Fruit fly (Drosophila melanogaster) whole organism, embryonic: ENCODE measurements around the gene dsx.

Experiments
- ATbp ChIP-seq: fragments of 200-800 bp; sonication (Bioruptor generic); optimal IDR thresholded peaks from 2 replicates; lab custom pipeline; 2017; ENCODE audit warnings: missing biosample characterization, mild to moderate bottlenecking, missing genetic modification characterization, missing genetic modification reagents
- Ada2b ChIP-seq: fragments of 200-800 bp; sonication (Bioruptor generic); IDR thresholded peaks from 2 replicates; pipeline ENCODE4 v1.3.6; 2022; ENCODE audit warnings: missing biosample characterization, missing genetic modification characterization
- Awh ChIP-seq: fragments of 200-800 bp; sonication (Bioruptor generic); IDR thresholded peaks from 2 replicates; pipeline ENCODE4, ENCODE4 v1.3.6; 2022; ENCODE audit warnings: missing biosample characterization, missing genetic modification characterization
- BtbVII ChIP-seq: fragments of 200-800 bp; sonication (Bioruptor generic); optimal IDR thresholded peaks from 3 replicates; lab custom pipeline; 2017; ENCODE audit warnings: missing biosample characterization, mild to moderate bottlenecking, missing genetic modification characterization
- CG11093 ChIP-seq: fragments of 200-800 bp; sonication (Bioruptor generic); IDR thresholded peaks from 3 replicates; pipeline ENCODE4 v1.3.6; 2022; ENCODE audit warnings: missing biosample characterization, missing genetic modification characterization
- CG11504 ChIP-seq: fragments of 200-800 bp; sonication (Bioruptor generic); optimal IDR thresholded peaks from 3 replicates; lab custom pipeline; 2019; ENCODE audit warnings: missing biosample characterization, mild to moderate bottlenecking, missing genetic modification characterization, moderate library complexity
- CG11723 ChIP-seq: fragments of 200-800 bp; sonication (Bioruptor generic); optimal IDR thresholded peaks from 2 replicates; lab custom pipeline; 2017; ENCODE audit warnings: missing biosample characterization, mild to moderate bottlenecking, missing genetic modification characterization
- CG12104 ChIP-seq: fragments of 200-800 bp; sonication (Bioruptor generic); optimal IDR thresholded peaks from 3 replicates; lab custom pipeline; 2016; ENCODE audit warnings: missing biosample characterization, missing genetic modification characterization
- CG1233 ChIP-seq: fragments of 200-800 bp; sonication (Bioruptor generic); optimal IDR thresholded peaks from 4 replicates; lab custom pipeline; 2018; ENCODE audit warnings: missing biosample characterization, mild to moderate bottlenecking, missing genetic modification characterization
- CG12391 ChIP-seq: fragments of 200-800 bp; sonication (Bioruptor generic); optimal IDR thresholded peaks from 3 replicates; lab custom pipeline; 2018; ENCODE audit warnings: missing biosample characterization, mild to moderate bottlenecking, missing genetic modification characterization, moderate library complexity
- CG13296 ChIP-seq: fragments of 200-800 bp; sonication (Bioruptor generic); optimal IDR thresholded peaks from 3 replicates; lab custom pipeline; 2018; ENCODE audit warnings: missing biosample characterization, mild to moderate bottlenecking, missing genetic modification characterization
- CG13624 ChIP-seq: fragments of 200-800 bp; sonication (Bioruptor generic); optimal IDR thresholded peaks from 2 replicates; lab custom pipeline; 2016; ENCODE audit warnings: missing biosample characterization, missing genetic modification characterization
- CG14710 ChIP-seq: fragments of 200-800 bp; sonication (Bioruptor generic); optimal IDR thresholded peaks from 3 replicates; lab custom pipeline; 2019; ENCODE audit warnings: missing biosample characterization, mild to moderate bottlenecking, missing genetic modification characterization, moderate library complexity
- CG15479 ChIP-seq: fragments of 200-800 bp; sonication (Bioruptor generic); optimal IDR thresholded peaks from 3 replicates; lab custom pipeline; 2019; ENCODE audit warnings: missing biosample characterization, mild to moderate bottlenecking, missing genetic modification characterization, moderate library complexity
- CG17359 ChIP-seq: fragments of 200-800 bp; sonication (Bioruptor generic); optimal IDR thresholded peaks from 3 replicates; lab custom pipeline; 2018; ENCODE audit warnings: missing biosample characterization, mild to moderate bottlenecking, missing genetic modification characterization, moderate library complexity
- CG30431 ChIP-seq: fragments of 200-800 bp; sonication (Bioruptor generic); optimal IDR thresholded peaks from 2 replicates; lab custom pipeline; 2017; ENCODE audit warnings: missing biosample characterization, missing genetic modification characterization
- CG32772 ChIP-seq: fragments of 200-800 bp; sonication (Bioruptor generic); IDR thresholded peaks from 2 replicates; pipeline ENCODE4 v1.3.6; 2022; ENCODE audit warnings: missing biosample characterization, missing genetic modification characterization
- CG4424 ChIP-seq: fragments of 200-800 bp; sonication (Bioruptor generic); optimal IDR thresholded peaks from 3 replicates; lab custom pipeline; 2016; ENCODE audit warnings: missing biosample characterization, missing genetic modification characterization
- CG4707 ChIP-seq: fragments of 200-800 bp; sonication (Bioruptor generic); optimal IDR thresholded peaks from 2 replicates; lab custom pipeline; 2018; ENCODE audit warnings: missing biosample characterization, mild to moderate bottlenecking, missing genetic modification characterization, moderate library complexity
- CG7839 ChIP-seq: fragments of 200-800 bp; sonication (Bioruptor generic); optimal IDR thresholded peaks from 3 replicates; lab custom pipeline; 2018; ENCODE audit warnings: missing biosample characterization, mild to moderate bottlenecking, missing genetic modification characterization, moderate library complexity
- Camta ChIP-seq: fragments of 200-800 bp; sonication (Bioruptor generic); optimal IDR thresholded peaks from 2 replicates; lab custom pipeline; 2016; ENCODE audit warnings: missing biosample characterization, missing genetic modification characterization
- Chrac-16 ChIP-seq: fragments of 200-800 bp; sonication (Bioruptor generic); optimal IDR thresholded peaks from 3 replicates; lab custom pipeline; 2016; ENCODE audit warnings: missing biosample characterization, missing genetic modification characterization
- CoRest ChIP-seq: fragments of 200-800 bp; sonication (Bioruptor generic); optimal IDR thresholded peaks from 3 replicates; lab custom pipeline; 2018; ENCODE audit warnings: missing biosample characterization, mild to moderate bottlenecking, missing genetic modification characterization, moderate library complexity
- Gug ChIP-seq: fragments of 200-800 bp; sonication (Bioruptor generic); IDR thresholded peaks from 4 replicates; pipeline ENCODE4 v1.3.6; 2022; ENCODE audit warnings: missing biosample characterization, missing genetic modification characterization
- HmgZ ChIP-seq: fragments of 200-800 bp; sonication (Bioruptor generic); optimal IDR thresholded peaks from 2 replicates; lab custom pipeline; 2018; ENCODE audit warnings: missing biosample characterization, mild to moderate bottlenecking, missing genetic modification characterization
- Hr3 ChIP-seq: fragments of 200-800 bp; sonication (Bioruptor generic); optimal IDR thresholded peaks from 3 replicates; lab custom pipeline; 2016; ENCODE audit warnings: missing biosample characterization, missing genetic modification characterization
- Max ChIP-seq: fragments of 200-800 bp; sonication (Bioruptor generic); optimal IDR thresholded peaks from 2 replicates; lab custom pipeline; 2016; ENCODE audit warnings: missing biosample characterization, mild to moderate bottlenecking, missing genetic modification characterization
- Oli ChIP-seq: fragments of 200-800 bp; sonication (Bioruptor generic); optimal IDR thresholded peaks from 2 replicates; lab custom pipeline; 2018; ENCODE audit warnings: missing biosample characterization, mild to moderate bottlenecking, missing genetic modification characterization, moderate library complexity
- Sry-β ChIP-seq: fragments of 200-800 bp; sonication (Bioruptor generic); optimal IDR thresholded peaks from 2 replicates; lab custom pipeline; 2018; ENCODE audit warnings: missing biosample characterization, mild to moderate bottlenecking, missing genetic modification characterization, moderate library complexity
- Vsx1 ChIP-seq: fragments of 200-800 bp; sonication (Bioruptor generic); optimal IDR thresholded peaks from 2 replicates; lab custom pipeline; 2017; ENCODE audit warnings: missing biosample characterization, mild to moderate bottlenecking, missing genetic modification characterization, missing genetic modification reagents
- YL-1 ChIP-seq: fragments of 200-800 bp; sonication (Bioruptor generic); optimal IDR thresholded peaks from 3 replicates; lab custom pipeline; 2017; ENCODE audit warnings: missing biosample characterization, mild to moderate bottlenecking, missing genetic modification characterization
- az2 ChIP-seq: fragments of 200-800 bp; sonication (Bioruptor generic); optimal IDR thresholded peaks from 3 replicates; lab custom pipeline; 2016; ENCODE audit warnings: missing biosample characterization, missing genetic modification characterization
- bcd ChIP-seq: fragments of 200-800 bp; sonication (Bioruptor generic); optimal IDR thresholded peaks from 2 replicates; lab custom pipeline; 2017; ENCODE audit warnings: missing biosample characterization, mild to moderate bottlenecking, missing genetic modification characterization
- danr ChIP-seq: fragments of 200-800 bp; sonication (Bioruptor generic); IDR thresholded peaks from 2 replicates; pipeline ENCODE4 v1.3.6; 2022; ENCODE audit warnings: missing biosample characterization, missing genetic modification characterization
- ewg ChIP-seq: fragments of 200-800 bp; sonication (Bioruptor generic); optimal IDR thresholded peaks from 3 replicates; lab custom pipeline; 2017; ENCODE audit warnings: mild to moderate bottlenecking, missing biosample characterization, missing genetic modification reagents, missing genetic modification characterization
- fd64A ChIP-seq: fragments of 200-800 bp; sonication (Bioruptor generic); optimal IDR thresholded peaks from 3 replicates; lab custom pipeline; 2018; ENCODE audit warnings: missing biosample characterization, mild to moderate bottlenecking, missing genetic modification characterization
- hkb ChIP-seq, 2 experiments: fragments of 200-800 bp in 1 of 2; fragments of >200 bp in 1 of 2; sonication (Bioruptor generic) in 1 of 2; IDR thresholded peaks in 1 of 2; optimal IDR thresholded peaks in 1 of 2; 2 replicates each; pipeline versions ENCODE4 v1.3.6 to Lab custom; 2017 to 2022; ENCODE audit warnings: missing biosample characterization in 1 of 2, missing genetic modification characterization in 1 of 2
- kay ChIP-seq: fragments of 200-800 bp; sonication (Bioruptor generic); optimal IDR thresholded peaks from 2 replicates; lab custom pipeline; 2016; ENCODE audit warnings: missing biosample characterization, missing genetic modification characterization
- lola ChIP-seq, 3 experiments: fragments of >200 bp in 2 of 3; fragments of 200-800 bp in 1 of 3; sonication (Bioruptor generic) in 1 of 3; optimal IDR thresholded peaks; 2 replicates each; lab custom pipeline; 2017 to 2019; ENCODE audit warnings: missing biosample characterization in 3 of 3, missing genetic modification characterization in 3 of 3, mild to moderate bottlenecking in 1 of 3, moderate library complexity in 1 of 3
- mirr ChIP-seq: fragments of 200-800 bp; sonication (Bioruptor generic); optimal IDR thresholded peaks from 3 replicates; lab custom pipeline; 2018; ENCODE audit warnings: missing biosample characterization, mild to moderate bottlenecking, missing genetic modification characterization
- nerfin-1 ChIP-seq: fragments of 200-800 bp; sonication (Bioruptor generic); optimal IDR thresholded peaks from 3 replicates; lab custom pipeline; 2019; ENCODE audit warnings: missing biosample characterization, mild to moderate bottlenecking, missing genetic modification characterization, moderate library complexity
- peb ChIP-seq: fragments of 200-800 bp; sonication (Bioruptor generic); IDR thresholded peaks from 2 replicates; pipeline ENCODE4 v1.3.6; 2022; ENCODE audit warnings: missing biosample characterization, missing genetic modification characterization
- pzg ChIP-seq: fragments of 200-800 bp; sonication (Bioruptor generic); optimal IDR thresholded peaks from 3 replicates; lab custom pipeline; 2018; ENCODE audit warnings: missing biosample characterization, mild to moderate bottlenecking, missing genetic modification characterization, moderate library complexity
- rib ChIP-seq: fragments of 200-800 bp; sonication (Bioruptor generic); IDR thresholded peaks from 2 replicates; pipeline ENCODE4 v1.3.6; 2022; ENCODE audit warnings: missing biosample characterization, missing genetic modification characterization
- row ChIP-seq: fragments of 200-800 bp; sonication (Bioruptor generic); IDR thresholded peaks from 3 replicates; pipeline ENCODE4 v1.3.6; 2022; ENCODE audit warnings: missing biosample characterization, missing genetic modification characterization
- sc ChIP-seq, 3 experiments: fragments of >200 bp in 2 of 3; fragments of 200-800 bp in 1 of 3; sonication (Bioruptor generic) in 1 of 3; optimal IDR thresholded peaks; 2 replicates in 2 of 3; 3 replicates in 1 of 3; lab custom pipeline; 2017; ENCODE audit warnings: mild to moderate bottlenecking in 1 of 3, missing biosample characterization in 1 of 3, missing genetic modification characterization in 1 of 3, missing genetic modification reagents in 1 of 3
- unpg ChIP-seq: fragments of 200-800 bp; sonication (Bioruptor generic); optimal IDR thresholded peaks from 3 replicates; lab custom pipeline; 2018; ENCODE audit warnings: missing biosample characterization, mild to moderate bottlenecking, missing genetic modification characterization, moderate library complexity

dsx gene

dm6 chr3R:7962778-7963494 is 4.3 kb downstream of the dsx start (continued):
- peak; percentile 13 for TF ChIP-seq Sry-β (GFP tag; lab: Kevin White, UChicago)
- TF ChIP-seq hkb (optimal IDR thresholded peaks at IDR 0.05; lab: Kevin White, UChicago): no peak
- TF ChIP-seq hkb (GFP tag; IDR thresholded peaks at IDR 0.05; lab: Robert Waterston, UW): no peak
- peak; percentile 54 for TF ChIP-seq CG11723 (GFP tag; lab: Kevin White, UChicago)
- no peak for TF ChIP-seq pzg (GFP tag; lab: Kevin White, UChicago)
- peak; percentile 76 for TF ChIP-seq CG4424 (GFP tag; lab: Kevin White, UChicago)
- peak; percentile 9 for TF ChIP-seq ewg (GFP tag; lab: Kevin White, UChicago)
- TF ChIP-seq HmgZ: no peak
- TF ChIP-seq CG13296 (GFP tag; lab: Kevin White, UChicago): no peak
- TF ChIP-seq Vsx1: no peak
- no peak for TF ChIP-seq danr
- peak; percentile 16; the same call in 1 of the 2 replicates for TF ChIP-seq peb
- TF ChIP-seq Ada2b (GFP tag; lab: Robert Waterston, UW): 0 out of 2 replicates have a peak, but pooled peaks have one; percentile 2
- TF ChIP-seq Gug (GFP tag; lab: Robert Waterston, UW): peak; percentile 9; the same call in 1 of the 4 replicates
- TF ChIP-seq CG15479: peak; percentile 40
- peak; percentile 52 for TF ChIP-seq Hr3 (GFP tag; lab: Kevin White, UChicago)
- TF ChIP-seq BtbVII (GFP tag; lab: Kevin White, UChicago): no peak
- peak; percentile 59 for TF ChIP-seq CG12391 (tag; lab: Kevin White, UChicago)
- TF ChIP-seq mirr (GFP tag; lab: Kevin White, UChicago): no peak
- TF ChIP-seq CG14710 (tag; lab: Kevin White, UChicago): peak; percentile 78
- TF ChIP-seq lola (GFP tag; optimal IDR thresholded peaks at IDR 0.05; lab: Kevin White, UChicago): peak in 1 of 3 experiments; percentile 87
- TF ChIP-seq fd64A (GFP tag; lab: Kevin White, UChicago): no peak
- no peak for TF ChIP-seq unpg (GFP tag; lab: Kevin White, UChicago)
- peak; percentile 72 for TF ChIP-seq CoRest (tag; lab: Kevin White, UChicago)
- no peak; the same call in 1 of the 2 replicates for TF ChIP-seq rib
- TF ChIP-seq Chrac-16 (GFP tag; lab: Kevin White, UChicago): peak; percentile 19
- TF ChIP-seq CG1233 (GFP tag; lab: Kevin White, UChicago): peak; percentile 52
- TF ChIP-seq az2: peak; percentile 67
- TF ChIP-seq CG7839 (tag; lab: Kevin White, UChicago): peak; percentile 61
- no peak for TF ChIP-seq sc (optimal IDR thresholded peaks at IDR 0.05; lab: Kevin White, UChicago)
- TF ChIP-seq sc (GFP tag; optimal IDR thresholded peaks at IDR 0.05; lab: Kevin White, UChicago): peak; percentile 75
- no peak for TF ChIP-seq Awh (GFP tag; lab: Robert Waterston, UW)
- no peak for TF ChIP-seq CG4707
- no peak for TF ChIP-seq nerfin-1 (tag; lab: Kevin White, UChicago)
- TF ChIP-seq YL-1 (GFP tag; lab: Kevin White, UChicago): peak; percentile 7
- TF ChIP-seq Oli (tag; lab: Kevin White, UChicago): peak; percentile 79
- TF ChIP-seq Camta (GFP tag; lab: Kevin White, UChicago): no peak
- TF ChIP-seq CG17359 (tag; lab: Kevin White, UChicago): no peak
- peak; percentile 45 for TF ChIP-seq bcd
- peak; percentile 51 for TF ChIP-seq CG30431 (GFP tag; lab: Kevin White, UChicago)
- TF ChIP-seq CG12104 (GFP tag; lab: Kevin White, UChicago): peak; percentile 40
- peak; percentile 63 for TF ChIP-seq CG11504
- TF ChIP-seq ATbp: peak; percentile 55
- peak; percentile 37; the same call in 2 of the 3 replicates for TF ChIP-seq row (GFP tag; lab: Robert Waterston, UW)
- TF ChIP-seq CG32772: peak; percentile 46
- peak; percentile 20 for TF ChIP-seq Max
- TF ChIP-seq CG13624 (GFP tag; lab: Kevin White, UChicago): no peak
- TF ChIP-seq kay: peak; percentile 29
- TF ChIP-seq CG11093: peak; percentile 7; the same call in 1 of the 3 replicates
